Fruit fly (Drosophila melanogaster) whole organism, embryonic: ENCODE results near the gene CG12012.

ENCODE experiments used
- B-H1 ChIP-seq: fragments of 200-800 bp; sonication (Bioruptor generic); IDR thresholded peaks from 3 replicates; pipeline ENCODE4 v1.3.6; 2022; ENCODE audit warnings: missing biosample characterization, missing genetic modification characterization
- CG10147 ChIP-seq: fragments of 200-800 bp; sonication (Bioruptor generic); optimal IDR thresholded peaks from 2 replicates; lab custom pipeline; 2019; ENCODE audit warnings: missing biosample characterization, mild to moderate bottlenecking, missing genetic modification characterization, moderate library complexity
- CG1024 ChIP-seq: fragments of 200-800 bp; sonication (Bioruptor generic); IDR thresholded peaks from 2 replicates; pipeline ENCODE4 v1.3.6; 2022; ENCODE audit warnings: missing biosample characterization, missing genetic modification characterization
- CG10654 ChIP-seq: fragments of 200-800 bp; sonication (Bioruptor generic); optimal IDR thresholded peaks from 2 replicates; lab custom pipeline; 2016; ENCODE audit warnings: missing biosample characterization, missing genetic modification characterization
- CG13123 ChIP-seq: fragments of 200-800 bp; sonication (Bioruptor generic); optimal IDR thresholded peaks from 2 replicates; lab custom pipeline; 2016; ENCODE audit warnings: missing biosample characterization, missing genetic modification characterization
- CG13296 ChIP-seq: fragments of 200-800 bp; sonication (Bioruptor generic); optimal IDR thresholded peaks from 3 replicates; lab custom pipeline; 2018; ENCODE audit warnings: missing biosample characterization, mild to moderate bottlenecking, missing genetic modification characterization
- CG13624 ChIP-seq: fragments of 200-800 bp; sonication (Bioruptor generic); optimal IDR thresholded peaks from 2 replicates; lab custom pipeline; 2016; ENCODE audit warnings: missing biosample characterization, missing genetic modification characterization
- CG15073 ChIP-seq: fragments of 200-800 bp; sonication (Bioruptor generic); optimal IDR thresholded peaks from 2 replicates; lab custom pipeline; 2016; ENCODE audit warnings: missing biosample characterization, missing genetic modification characterization
- CG15696 ChIP-seq: fragments of 200-800 bp; sonication (Bioruptor generic); optimal IDR thresholded peaks from 2 replicates; lab custom pipeline; 2019; ENCODE audit warnings: missing biosample characterization, mild to moderate bottlenecking, missing genetic modification characterization, moderate library complexity
- CG17186 ChIP-seq: fragments of 200-800 bp; sonication (Bioruptor generic); optimal IDR thresholded peaks from 3 replicates; lab custom pipeline; 2017; ENCODE audit warnings: missing biosample characterization, missing genetic modification reagents, missing genetic modification characterization
- CG17829 ChIP-seq: fragments of 200-800 bp; optimal IDR thresholded peaks from 2 replicates; lab custom pipeline; 2019; ENCODE audit warnings: missing biosample characterization, mild to moderate bottlenecking, missing genetic modification characterization, moderate library complexity
- CG1792 ChIP-seq: fragments of 200-800 bp; sonication (Bioruptor generic); optimal IDR thresholded peaks from 2 replicates; lab custom pipeline; 2016; ENCODE audit warnings: missing biosample characterization, missing genetic modification characterization
- CG18011 ChIP-seq: fragments of 200-800 bp; sonication (Bioruptor generic); optimal IDR thresholded peaks from 2 replicates; lab custom pipeline; 2017; ENCODE audit warnings: missing biosample characterization, missing genetic modification characterization, mild to moderate bottlenecking, moderate library complexity, missing genotype
- CG18764 ChIP-seq: fragments of 200-800 bp; sonication (Bioruptor generic); optimal IDR thresholded peaks from 3 replicates; lab custom pipeline; 2016; ENCODE audit warnings: missing biosample characterization, missing genetic modification characterization
- CG4404 ChIP-seq: fragments of 200-800 bp; sonication (Bioruptor generic); IDR thresholded peaks from 2 replicates; pipeline ENCODE4 v1.3.6; 2022; ENCODE audit warnings: missing biosample characterization, missing genetic modification characterization
- CG4854 ChIP-seq: fragments of 200-800 bp; sonication (Bioruptor generic); optimal IDR thresholded peaks from 2 replicates; lab custom pipeline; 2016; ENCODE audit warnings: missing biosample characterization, missing genetic modification characterization, inconsistent platforms
- CG6683 ChIP-seq: fragments of 200-800 bp; sonication (Bioruptor generic); optimal IDR thresholded peaks from 2 replicates; lab custom pipeline; 2017; ENCODE audit warnings: missing biosample characterization, mild to moderate bottlenecking, missing genetic modification characterization, missing genetic modification reagents
- CG7357 ChIP-seq: fragments of 200-800 bp; sonication (Bioruptor generic); IDR thresholded peaks from 3 replicates; pipeline ENCODE4 v1.3.6; 2022; ENCODE audit warnings: missing biosample characterization, missing genetic modification characterization
- CG8765 ChIP-seq: fragments of 200-800 bp; sonication (Bioruptor generic); IDR thresholded peaks from 2 replicates; pipeline ENCODE4 v1.3.6; 2022; ENCODE audit warnings: missing biosample characterization, missing genetic modification characterization
- CG8944 ChIP-seq: fragments of 200-800 bp; sonication (Bioruptor generic); optimal IDR thresholded peaks from 3 replicates; lab custom pipeline; 2016; ENCODE audit warnings: missing biosample characterization, missing genetic modification characterization
- CG9215 ChIP-seq: fragments of 200-800 bp; sonication (Bioruptor generic); IDR thresholded peaks from 2 replicates; pipeline ENCODE4 v1.3.6; 2022; ENCODE audit warnings: missing biosample characterization, missing genetic modification characterization
- CG9609 ChIP-seq: fragments of 200-800 bp; sonication (Bioruptor generic); optimal IDR thresholded peaks from 3 replicates; lab custom pipeline; 2016; ENCODE audit warnings: missing biosample characterization, missing genetic modification characterization
- CTCF ChIP-seq: fragments of 200-800 bp; sonication (Bioruptor generic); optimal IDR thresholded peaks from 2 replicates; lab custom pipeline; 2017; ENCODE audit warnings: missing biosample characterization, mild to moderate bottlenecking, missing genetic modification characterization, moderate library complexity
- CoRest ChIP-seq: fragments of 200-800 bp; sonication (Bioruptor generic); optimal IDR thresholded peaks from 3 replicates; lab custom pipeline; 2018; ENCODE audit warnings: missing biosample characterization, mild to moderate bottlenecking, missing genetic modification characterization, moderate library complexity
- D ChIP-seq, 2 experiments: fragments of 200-800 bp in 1 of 2; fragments of >200 bp in 1 of 2; sonication (Bioruptor generic) in 1 of 2; optimal IDR thresholded peaks; 2 replicates in 1 of 2; 3 replicates in 1 of 2; lab custom pipeline; 2017; ENCODE audit warnings: mild to moderate bottlenecking in 1 of 2, missing biosample characterization in 1 of 2, missing genetic modification characterization in 1 of 2, missing genetic modification reagents in 1 of 2
- Dip3 ChIP-seq: fragments of 200-800 bp; sonication (Bioruptor generic); optimal IDR thresholded peaks from 3 replicates; lab custom pipeline; 2016; ENCODE audit warnings: missing biosample characterization, missing genetic modification characterization
- Ets65A ChIP-seq: fragments of 200-800 bp; sonication (Bioruptor generic); peaks from one replicate; lab custom pipeline; 2016; ENCODE audit warnings: missing biosample characterization, missing genetic modification characterization
- HHEX ChIP-seq: fragments of 200-800 bp; sonication (Bioruptor generic); optimal IDR thresholded peaks from 3 replicates; lab custom pipeline; 2017; ENCODE audit warnings: missing biosample characterization, mild to moderate bottlenecking, missing genetic modification characterization, missing genetic modification reagents
- Hey ChIP-seq: fragments of 200-800 bp; sonication (Bioruptor generic); optimal IDR thresholded peaks from 3 replicates; lab custom pipeline; 2018; ENCODE audit warnings: missing biosample characterization, mild to moderate bottlenecking, missing genetic modification characterization
- Nf-YB ChIP-seq: fragments of 200-800 bp; sonication (Bioruptor generic); optimal IDR thresholded peaks from 3 replicates; lab custom pipeline; 2019; ENCODE audit warnings: missing biosample characterization, mild to moderate bottlenecking, missing genetic modification characterization, moderate library complexity
- Side ChIP-seq: fragments of 200-800 bp; sonication (Bioruptor generic); optimal IDR thresholded peaks from 2 replicates; lab custom pipeline; 2016; ENCODE audit warnings: missing biosample characterization, missing genetic modification characterization
- Sry-β ChIP-seq: fragments of 200-800 bp; sonication (Bioruptor generic); optimal IDR thresholded peaks from 2 replicates; lab custom pipeline; 2018; ENCODE audit warnings: missing biosample characterization, mild to moderate bottlenecking, missing genetic modification characterization, moderate library complexity
- Trl ChIP-seq, 3 experiments: fragments of >200 bp in 2 of 3; fragments of 200-800 bp in 1 of 3; sonication (Bioruptor generic) in 1 of 3; optimal IDR thresholded peaks; 2 replicates in 1 of 3; 3 replicates in 2 of 3; lab custom pipeline; 2016 to 2017; ENCODE audit warnings: missing biosample characterization in 1 of 3, missing genetic modification characterization in 1 of 3
- ac ChIP-seq: fragments of 200-800 bp; sonication (Bioruptor generic); optimal IDR thresholded peaks from 3 replicates; lab custom pipeline; 2017; ENCODE audit warnings: missing biosample characterization, mild to moderate bottlenecking, missing genetic modification characterization
- al ChIP-seq: fragments of 200-800 bp; sonication (Bioruptor generic); IDR thresholded peaks from 2 replicates; pipeline ENCODE4 v1.3.6; 2022; ENCODE audit warnings: missing biosample characterization, missing genetic modification characterization
- bab2 ChIP-seq: fragments of 200-800 bp; sonication (Bioruptor generic); optimal IDR thresholded peaks from 2 replicates; lab custom pipeline; 2016; ENCODE audit warnings: missing biosample characterization, missing genetic modification characterization
- chinmo ChIP-seq: fragments of 200-800 bp; sonication (Bioruptor generic); IDR thresholded peaks from 4 replicates; pipeline ENCODE4 v1.3.6; 2022; ENCODE audit warnings: missing biosample characterization, missing genetic modification characterization; ENCODE audit not compliant: partially characterized antibody
- corto ChIP-seq: fragments of 200-800 bp; sonication (Bioruptor generic); optimal IDR thresholded peaks from 2 replicates; lab custom pipeline; 2016; ENCODE audit warnings: missing biosample characterization, mild to moderate bottlenecking, missing genetic modification characterization, moderate library complexity
- crc ChIP-seq: fragments of 200-800 bp; sonication (Bioruptor generic); optimal IDR thresholded peaks from 2 replicates; lab custom pipeline; 2016; ENCODE audit warnings: missing biosample characterization, missing genetic modification characterization
- ems ChIP-seq: fragments of 200-800 bp; sonication (Bioruptor generic); optimal IDR thresholded peaks from 3 replicates; lab custom pipeline; 2016; ENCODE audit warnings: missing biosample characterization, missing genetic modification characterization
- exex ChIP-seq: fragments of 200-800 bp; sonication (Bioruptor generic); optimal IDR thresholded peaks from 4 replicates; lab custom pipeline; 2018; ENCODE audit warnings: missing biosample characterization, mild to moderate bottlenecking, missing genetic modification characterization, moderate library complexity
- grn ChIP-seq: fragments of 200-800 bp; sonication (Bioruptor generic); optimal IDR thresholded peaks from 3 replicates; lab custom pipeline; 2017; ENCODE audit warnings: missing biosample characterization, missing genetic modification characterization
- ham ChIP-seq: fragments of 200-800 bp; sonication (Bioruptor generic); IDR thresholded peaks from 2 replicates; pipeline ENCODE4 v1.3.6; 2022; ENCODE audit warnings: missing biosample characterization, missing genetic modification characterization
- hb ChIP-seq: fragments of 200-800 bp; sonication (Bioruptor generic); IDR thresholded peaks from 3 replicates; pipeline ENCODE4 v1.3.6; 2022; ENCODE audit warnings: missing biosample characterization, missing genetic modification characterization; ENCODE audit not compliant: partially characterized antibody
- ind ChIP-seq: fragments of 200-800 bp; sonication (Bioruptor generic); optimal IDR thresholded peaks from 3 replicates; lab custom pipeline; 2016; ENCODE audit warnings: missing biosample characterization, missing genetic modification characterization
- nom ChIP-seq: fragments of 200-800 bp; sonication (Bioruptor generic); optimal IDR thresholded peaks from 2 replicates; lab custom pipeline; 2017; ENCODE audit warnings: missing biosample characterization, missing genetic modification characterization, mild to moderate bottlenecking, moderate library complexity, missing genetic modification reagents
- sisA ChIP-seq: fragments of 200-800 bp; sonication (Bioruptor generic); IDR thresholded peaks from 2 replicates; pipeline ENCODE4 v1.3.6; 2022; ENCODE audit warnings: missing biosample characterization, missing genetic modification characterization
- wdn ChIP-seq: fragments of 200-800 bp; sonication (Bioruptor generic); IDR thresholded peaks from 2 replicates; pipeline ENCODE4 v1.3.6; 2022; ENCODE audit warnings: missing biosample characterization, missing genetic modification characterization

The CG12012 gene

DNA sequence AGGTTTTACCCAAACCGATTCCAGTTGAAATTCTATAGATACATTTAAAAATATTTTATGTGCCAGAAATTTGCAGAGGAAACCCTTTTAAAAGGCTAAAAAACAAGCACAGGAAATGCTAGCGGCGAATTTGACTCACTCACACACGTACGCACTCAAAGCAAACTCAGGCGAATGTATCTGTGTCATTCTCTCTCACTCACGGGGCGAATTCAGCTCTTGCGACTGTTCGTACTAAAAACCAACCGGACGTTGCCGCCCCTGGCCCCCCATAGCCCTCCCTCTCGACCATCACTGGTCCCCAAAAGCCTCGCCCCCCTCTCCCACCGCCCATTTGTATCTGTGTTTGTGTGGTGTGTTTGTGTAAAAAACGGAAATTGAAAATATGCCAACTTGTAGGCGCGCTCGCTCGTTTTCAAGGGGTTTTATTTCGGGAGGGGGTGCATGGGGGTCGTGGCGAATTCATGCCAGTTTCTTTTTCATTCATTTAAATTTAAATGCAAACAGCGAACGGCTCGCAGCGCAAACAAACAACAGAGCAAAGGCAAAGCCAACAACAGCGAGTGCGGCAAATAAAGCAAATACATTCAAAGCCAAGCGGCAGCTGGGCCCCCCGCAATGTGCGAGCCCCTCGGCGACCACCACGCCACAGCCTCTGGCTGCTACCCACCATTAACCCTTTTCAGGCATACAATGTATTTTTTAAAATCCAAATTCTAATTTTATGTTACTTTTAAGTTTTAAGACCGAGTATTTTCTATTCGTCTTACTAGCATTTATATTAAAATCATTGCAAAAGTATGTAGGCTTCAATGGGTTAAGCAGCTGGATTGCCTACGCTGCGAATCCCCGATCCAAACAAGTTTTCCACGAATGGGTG lies 41.9 kb downstream of the CG12012 start (continued):
- TF ChIP-seq Dip3 (GFP tag; lab: Kevin White, UChicago) (peak; percentile 76), ac (GFP tag; lab: Kevin White, UChicago) (no peak), CoRest (tag; lab: Kevin White, UChicago) (peak; percentile 66), CG15696 (no peak), CG4854 (GFP tag; lab: Kevin White, UChicago) (peak; percentile 47), Nf-YB (GFP tag; lab: Kevin White, UChicago) (peak; percentile 28), grn (GFP tag; lab: Kevin White, UChicago) (peak; percentile 18), CG9609 (peak; percentile 67), CG1792 (GFP tag; lab: Kevin White, UChicago) (peak; percentile 66), ems (peak; percentile 63), CG7357 (GFP tag; lab: Robert Waterston, UW) (peak; percentile 47; the same call in 2 of the 3 replicates), CG8765 (GFP tag; lab: Robert Waterston, UW) (peak; percentile 46; the same call in 1 of the 2 replicates), al (GFP tag; lab: Robert Waterston, UW) (peak; percentile 78), CG15073 (no peak), CG4404 (GFP tag; lab: Robert Waterston, UW) (peak; percentile 56), CG18764 (GFP tag; lab: Kevin White, UChicago) (no peak), exex (tag; lab: Kevin White, UChicago) (peak; percentile 62), nom (GFP tag; lab: Kevin White, UChicago) (peak; percentile 64), Ets65A (GFP tag; lab: Kevin White, UChicago) (peak; percentile 93), sisA (GFP tag; lab: Robert Waterston, UW) (peak; percentile 68; the same call in 1 of the 2 replicates), CG6683 (GFP tag; lab: Kevin White, UChicago) (peak; percentile 67), Side (no peak), bab2 (peak; percentile 78), CTCF (GFP tag; lab: Kevin White, UChicago) (peak; percentile 5), chinmo (GFP tag; lab: Robert Waterston, UW) (peak; percentile 99), CG17186 (GFP tag; lab: Kevin White, UChicago) (peak; percentile 9), Trl (optimal IDR thresholded peaks at IDR 0.05; lab: Kevin White, UChicago) (peak; percentile 70 to 88), Trl (GFP tag; optimal IDR thresholded peaks at IDR 0.05; lab: Kevin White, UChicago) (peak; percentile 14), crc (GFP tag; lab: Kevin White, UChicago) (peak; percentile 33), D (optimal IDR thresholded peaks at IDR 0.05; lab: Kevin White, UChicago) (no peak), D (GFP tag; optimal IDR thresholded peaks at IDR 0.05; lab: Kevin White, UChicago) (peak; percentile 51), CG13624 (GFP tag; lab: Kevin White, UChicago) (peak; percentile 75), CG18011 (GFP tag; lab: Kevin White, UChicago) (peak; percentile 11), ind (GFP tag; lab: Kevin White, UChicago) (peak; percentile 61), CG8944 (peak; percentile 30), CG10147 (GFP tag; lab: Kevin White, UChicago) (peak; percentile 52), Sry-β (GFP tag; lab: Kevin White, UChicago) (peak; percentile 22), corto (GFP tag; lab: Kevin White, UChicago) (no peak), Hey (tag; lab: Kevin White, UChicago) (peak; percentile 86), hb (GFP tag; lab: Robert Waterston, UW) (no peak), B-H1 (peak; percentile 74), CG13296 (GFP tag; lab: Kevin White, UChicago) (peak; percentile 79), wdn (GFP tag; lab: Robert Waterston, UW) (peak; percentile 78), ham (GFP tag; lab: Robert Waterston, UW) (peak; percentile 35; the same call in 1 of the 2 replicates), CG17829 (tag; lab: Kevin White, UChicago) (peak; percentile 3), CG13123 (GFP tag; lab: Kevin White, UChicago) (peak; percentile 0), CG1024 (GFP tag; lab: Robert Waterston, UW) (peak; percentile 62), CG9215 (peak; percentile 69), CG10654 (GFP tag; lab: Kevin White, UChicago) (peak; percentile 26), HHEX (GFP tag; lab: Kevin White, UChicago) (peak; percentile 76)
